Worm (Caenorhabditis elegans): Measurements from ENCODE around the gene odr-3.

- no peak for TF ChIP-seq ceh-82 (tag; optimal IDR thresholded peaks at IDR 0.05)
- TF ChIP-seq fos-1 (tag; optimal IDR thresholded peaks at IDR 0.05) = no peak
- no peak for TF ChIP-seq mep-1 (tag; optimal IDR thresholded peaks at IDR 0.05)
- TF ChIP-seq nhr-10 (tag; optimal IDR thresholded peaks at IDR 0.05) = no peak
- TF ChIP-seq nhr-42 (GFP tag; IDR thresholded peaks at IDR 0.05) = no peak
- TF ChIP-seq mdt-29 (GFP tag; IDR thresholded peaks at IDR 0.05) = no peak
- no peak for TF ChIP-seq pha-4 (GFP tag; IDR thresholded peaks at IDR 0.05)
- TF ChIP-seq pha-4 (tag; optimal IDR thresholded peaks at IDR 0.05) = no peak
- no peak for TF ChIP-seq lin-15B (tag; optimal IDR thresholded peaks at IDR 0.05)
- no peak for TF ChIP-seq nhr-237 (tag; optimal IDR thresholded peaks at IDR 0.05)
- TF ChIP-seq jun-1 (tag; optimal IDR thresholded peaks at IDR 0.05) = no peak
These were observed 47.9 kb upstream of the odr-3 start, which contains the start of gene C26E1.1 for ce11 chrV:13297220-13297619.
